Worm (Caenorhabditis elegans): ENCODE data around the gene drh-1.

- TF ChIP-seq egl-5 (tag; optimal IDR thresholded peaks at IDR 0.05): no peak
- no peak for TF ChIP-seq sea-2 (GFP tag; optimal IDR thresholded peaks at IDR 0.05)
- TF ChIP-seq nhr-11 (tag; optimal IDR thresholded peaks at IDR 0.05): no peak
- TF ChIP-seq nhr-237 (tag; optimal IDR thresholded peaks at IDR 0.05): no peak
- no peak for TF ChIP-seq ztf-4 (tag; optimal IDR thresholded peaks at IDR 0.05)
- TF ChIP-seq tbx-2 (tag; optimal IDR thresholded peaks at IDR 0.05): no peak
- no peak for TF ChIP-seq fos-1 (tag; optimal IDR thresholded peaks at IDR 0.05)
- TF ChIP-seq mdl-1 (tag; optimal IDR thresholded peaks at IDR 0.05): no peak
- TF ChIP-seq elt-2 (tag; optimal IDR thresholded peaks at IDR 0.05): peak; percentile 56
- no peak for TF ChIP-seq pqm-1 (tag; optimal IDR thresholded peaks at IDR 0.05)
- no peak for TF ChIP-seq ama-1 (optimal IDR thresholded peaks at IDR 0.05)
- no peak for TF ChIP-seq ztf-11 (tag; optimal IDR thresholded peaks at IDR 0.05)
Measured at ce11 chrIV:6607059-6607458, 6.1 kb downstream of the drh-1 start.
